Worm (Caenorhabditis elegans): ENCODE results near the gene spds-1.

DNA sequence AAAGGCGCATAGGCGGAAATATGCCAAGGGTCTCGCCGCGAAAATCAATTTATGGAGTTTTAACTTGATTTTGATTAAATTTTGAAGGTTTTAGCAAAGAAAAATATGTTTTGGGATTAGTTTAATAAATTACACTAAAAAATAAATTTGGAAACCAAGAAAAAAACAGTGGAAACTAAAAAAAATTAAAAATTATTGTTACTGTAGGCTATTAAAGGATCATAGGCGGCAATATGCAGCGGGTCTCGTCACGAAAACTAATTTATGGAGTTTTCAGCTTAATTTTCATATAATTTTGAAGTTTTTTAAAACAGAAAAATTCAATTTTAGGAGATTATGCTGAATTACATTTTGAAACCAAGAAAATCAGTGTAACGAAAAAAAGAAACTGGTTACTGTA lies 2.0 kb downstream of the spds-1 start:
- TF ChIP-seq him-1 (tag; optimal IDR thresholded peaks at IDR 0.05) (no peak), W03F9.2 (tag; optimal IDR thresholded peaks at IDR 0.05) (no peak)

Measured in whole organism, L4/young adult.